Worm (Caenorhabditis elegans): ENCODE results near the gene gcy-25.

DNA sequence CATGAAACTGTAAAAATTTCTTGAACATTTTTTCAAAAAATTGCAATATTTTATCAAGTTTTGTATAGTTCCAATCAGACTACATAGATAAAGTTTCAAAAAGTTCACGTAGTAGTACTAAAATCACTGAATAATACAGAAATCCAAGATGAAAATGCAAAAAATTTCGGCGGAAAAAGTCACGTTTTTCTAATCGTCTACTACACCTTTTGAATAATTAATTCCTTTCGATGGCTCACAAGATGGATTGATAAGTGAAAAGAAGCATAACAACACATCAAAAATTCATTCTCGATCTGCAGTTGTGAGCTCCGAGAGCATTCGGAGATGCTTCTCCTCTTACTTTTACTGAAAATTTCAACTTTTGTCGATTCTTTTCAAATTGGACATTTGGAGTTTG lies at the start of gene gcy-25:
- TF ChIP-seq pqm-1 (tag; optimal IDR thresholded peaks at IDR 0.05) (no peak), unc-62 (GFP tag; optimal IDR thresholded peaks at IDR 0.05) (no peak), tbx-2 (tag; optimal IDR thresholded peaks at IDR 0.05) (no peak), nhr-19 (GFP tag; conservative IDR thresholded peaks at IDR 0.05) (no peak), swsn-7 (tag; optimal IDR thresholded peaks at IDR 0.05) (no peak), egl-13 (tag; optimal IDR thresholded peaks at IDR 0.05) (no peak), xbp-1 (tag; optimal IDR thresholded peaks at IDR 0.05) (no peak), lin-15B (tag; optimal IDR thresholded peaks at IDR 0.05) (no peak), unc-130 (tag; optimal IDR thresholded peaks at IDR 0.05) (no peak), nhr-237 (tag; optimal IDR thresholded peaks at IDR 0.05) (no peak), lin-13 (GFP tag; optimal IDR thresholded peaks at IDR 0.05) (no peak), lin-35 (GFP tag; optimal IDR thresholded peaks at IDR 0.05) (no peak), aly-2 (tag; optimal IDR thresholded peaks at IDR 0.05) (no peak), mdl-1 (tag; optimal IDR thresholded peaks at IDR 0.05) (no peak)
